Worm (Caenorhabditis elegans) whole organism, L4 larva: ENCODE results near the gene glp-1.
A peak's percentile ranks its signal among the peaks of the same experiment; 100 is the strongest.

Experiments
- D1046.2 ChIP-seq: fragments of 200-800 bp; sonication (Bioruptor generic); IDR thresholded peaks from 2 replicates; pipeline ENCODE4 v1.3.6; 2022; ENCODE audit warnings: missing genetic modification characterization, missing compliant biosample characterization
- F37D6.2 ChIP-seq: sonication (generic microtip); optimal IDR thresholded peaks from 2 replicates; lab custom pipeline; 2016; ENCODE audit warnings: mild to moderate bottlenecking, missing genetic modification characterization, missing compliant biosample characterization
- R02D3.7 ChIP-seq: fragments of 150-350 bp; sonication (generic microtip); optimal IDR thresholded peaks from 3 replicates; lab custom pipeline; 2014; ENCODE audit warnings: missing biosample characterization, missing genetic modification characterization
- T20F7.1 ChIP-seq: fragments of 200-800 bp; sonication (Bioruptor generic); optimal IDR thresholded peaks from 2 replicates; lab custom pipeline; 2018; ENCODE audit warnings: mild to moderate bottlenecking, missing genetic modification characterization, missing compliant biosample characterization
- Y105C5A.15 ChIP-seq: fragments of 200-800 bp; sonication (Bioruptor generic); IDR thresholded peaks from 2 replicates; pipeline ENCODE4 v1.3.6; 2022; ENCODE audit warnings: missing genetic modification characterization, missing compliant biosample characterization
- Y48G9A.11 ChIP-seq: fragments of 200-800 bp; sonication (Bioruptor generic); IDR thresholded peaks from 2 replicates; pipeline ENCODE4 v1.3.6; 2022; ENCODE audit warnings: missing genetic modification reagents, missing genetic modification characterization, missing compliant biosample characterization
- Y5F2A.4 ChIP-seq: fragments of 200-800 bp; sonication (Bioruptor generic); optimal IDR thresholded peaks from 2 replicates; lab custom pipeline; 2018; ENCODE audit warnings: mild to moderate bottlenecking, missing genetic modification characterization, missing compliant biosample characterization
- Y75B8A.6 ChIP-seq: fragments of 200-800 bp; sonication (Bioruptor generic); IDR thresholded peaks from 2 replicates; pipeline ENCODE4 v1.3.6; 2022; ENCODE audit warnings: missing genetic modification reagents, missing genetic modification characterization, missing compliant biosample characterization
- ZK337.2 ChIP-seq: fragments of 200-800 bp; sonication (Bioruptor generic); IDR thresholded peaks from 2 replicates; pipeline ENCODE4 v1.3.6; 2022; ENCODE audit warnings: missing genetic modification reagents, missing genetic modification characterization, missing compliant biosample characterization
- ZK546.5 ChIP-seq, 2 experiments: sonication (generic microtip); optimal IDR thresholded peaks; 2 replicates each; lab custom pipeline; 2017; ENCODE audit warnings: missing biosample characterization in 2 of 2, missing genetic modification characterization in 2 of 2
- aly-2 ChIP-seq: sonication (generic microtip); optimal IDR thresholded peaks from 2 replicates; lab custom pipeline; 2018; ENCODE audit warnings: missing biosample characterization, missing genetic modification characterization
- ama-1 ChIP-seq: fragments of 150-350 bp; optimal IDR thresholded peaks from 2 replicates; lab custom pipeline; 2014; ENCODE audit warnings: inconsistent platforms, mixed read lengths
- arid-1 ChIP-seq: fragments of 200-800 bp; sonication (Bioruptor generic); conservative IDR thresholded peaks from 2 replicates; pipeline ENCODE4 v1.3.6; 2022; ENCODE audit warnings: missing genetic modification reagents, missing genetic modification characterization, missing compliant biosample characterization
- attf-4 ChIP-seq: sonication (generic microtip); optimal IDR thresholded peaks from 3 replicates; lab custom pipeline; 2017; ENCODE audit warnings: missing biosample characterization, missing genetic modification characterization
- ceh-20 ChIP-seq: fragments of 200-800 bp; sonication (Bioruptor generic); IDR thresholded peaks from 2 replicates; pipeline ENCODE4 v1.3.6; 2022; ENCODE audit warnings: missing genetic modification reagents, missing genetic modification characterization, missing compliant biosample characterization
- ceh-44 ChIP-seq: fragments of 200-800 bp; sonication (Bioruptor generic); IDR thresholded peaks from 2 replicates; pipeline ENCODE4 v1.3.6; 2022; ENCODE audit warnings: missing genetic modification reagents, missing genetic modification characterization, missing compliant biosample characterization
- cey-2 ChIP-seq: sonication (generic microtip); optimal IDR thresholded peaks from 3 replicates; lab custom pipeline; 2017; ENCODE audit warnings: missing genetic modification characterization, mild to moderate bottlenecking, missing compliant biosample characterization, antibody characterized with exemption, borderline replicate concordance; ENCODE audit not compliant: insufficient read depth
- dmd-6 ChIP-seq: fragments of 200-800 bp; sonication (Bioruptor generic); IDR thresholded peaks from 2 replicates; pipeline ENCODE4 v1.3.6; 2022; ENCODE audit warnings: missing genetic modification reagents, missing genetic modification characterization, missing compliant biosample characterization
- dve-1 ChIP-seq: sonication (generic microtip); optimal IDR thresholded peaks from 2 replicates; lab custom pipeline; 2017; ENCODE audit warnings: antibody characterized with exemption, mild to moderate bottlenecking, missing genetic modification characterization, missing compliant biosample characterization; ENCODE audit not compliant: insufficient read depth
- egl-43 ChIP-seq: fragments of 200-800 bp; sonication (Bioruptor generic); IDR thresholded peaks from 2 replicates; pipeline ENCODE4 v1.3.6; 2022; ENCODE audit warnings: missing genetic modification reagents, missing genetic modification characterization, missing compliant biosample characterization
- lim-7 ChIP-seq: fragments of 200-800 bp; sonication (Bioruptor generic); IDR thresholded peaks from 2 replicates; pipeline ENCODE4 v1.3.6; 2022; ENCODE audit warnings: missing genetic modification characterization, missing compliant biosample characterization
- lin-13 ChIP-seq: fragments of 150-350 bp; optimal IDR thresholded peaks from 2 replicates; lab custom pipeline; 2014; ENCODE audit warnings: missing biosample characterization, missing genetic modification reagents, missing genetic modification characterization
- lin-15B ChIP-seq: fragments of 150-350 bp; sonication (generic microtip); optimal IDR thresholded peaks from 3 replicates; lab custom pipeline; 2014; ENCODE audit warnings: missing biosample characterization, missing genetic modification characterization
- lin-38 ChIP-seq: fragments of 200-800 bp; sonication (Bioruptor generic); IDR thresholded peaks from 2 replicates; pipeline ENCODE4 v1.3.6; 2022; ENCODE audit warnings: missing genetic modification reagents, missing genetic modification characterization, missing compliant biosample characterization
- lin-39 ChIP-seq: fragments of 150-350 bp; optimal IDR thresholded peaks from 2 replicates; lab custom pipeline; 2014; ENCODE audit warnings: missing biosample characterization, missing genetic modification reagents, missing genetic modification characterization
- madf-5 ChIP-seq, 2 experiments: fragments of 200-800 bp; sonication (Bioruptor generic); IDR thresholded peaks; 2 replicates each; pipeline ENCODE4 v1.3.6; 2022; ENCODE audit warnings: missing compliant biosample characterization in 2 of 2, missing genetic modification characterization in 2 of 2
- mes-2 ChIP-seq: sonication (generic microtip); optimal IDR thresholded peaks from 2 replicates; lab custom pipeline; 2016; ENCODE audit warnings: missing genotype, mild to moderate bottlenecking, missing genetic modification characterization, missing compliant biosample characterization; ENCODE audit not compliant: poor library complexity, severe bottlenecking
- mxl-2 ChIP-seq: fragments of 200-800 bp; sonication (Bioruptor generic); conservative IDR thresholded peaks from 2 replicates; pipeline ENCODE4 v1.3.6; 2022; ENCODE audit warnings: missing genetic modification reagents, missing genetic modification characterization, missing compliant biosample characterization
- mxl-3 ChIP-seq: fragments of 200-800 bp; sonication (Bioruptor generic); optimal IDR thresholded peaks from 2 replicates; lab custom pipeline; 2018; ENCODE audit warnings: mild to moderate bottlenecking, missing genetic modification characterization, missing compliant biosample characterization
- nhr-102 ChIP-seq: sonication (generic microtip); optimal IDR thresholded peaks from 2 replicates; lab custom pipeline; 2016; ENCODE audit warnings: mild to moderate bottlenecking, missing genetic modification characterization, moderate library complexity, missing compliant biosample characterization
- nhr-11 ChIP-seq: fragments of 150-350 bp; optimal IDR thresholded peaks from 2 replicates; lab custom pipeline; 2014; ENCODE audit warnings: missing biosample characterization, missing genetic modification characterization
- nhr-111 ChIP-seq: fragments of 200-800 bp; sonication (Bioruptor generic); optimal IDR thresholded peaks from 2 replicates; lab custom pipeline; 2018; ENCODE audit warnings: mild to moderate bottlenecking, missing genetic modification characterization, missing compliant biosample characterization
- nhr-25 ChIP-seq: sonication (generic microtip); optimal IDR thresholded peaks from 2 replicates; lab custom pipeline; 2017; ENCODE audit warnings: missing genetic modification characterization, mild to moderate bottlenecking, missing compliant biosample characterization, antibody characterized with exemption, moderate library complexity, borderline replicate concordance; ENCODE audit not compliant: insufficient read depth
- nhr-28 ChIP-seq: fragments of 150-350 bp; optimal IDR thresholded peaks from 2 replicates; lab custom pipeline; 2014; ENCODE audit warnings: missing biosample characterization, missing genetic modification characterization
- nhr-42 ChIP-seq: fragments of 200-800 bp; sonication (Bioruptor generic); IDR thresholded peaks from 2 replicates; pipeline ENCODE4 v1.3.6; 2022; ENCODE audit warnings: missing genetic modification characterization, missing compliant biosample characterization
- nhr-6 ChIP-seq: fragments of 150-350 bp; optimal IDR thresholded peaks from 2 replicates; lab custom pipeline; 2014; ENCODE audit warnings: missing biosample characterization, missing genetic modification characterization
- nhr-76 ChIP-seq: fragments of 150-350 bp; optimal IDR thresholded peaks from 2 replicates; lab custom pipeline; 2014; ENCODE audit warnings: missing biosample characterization, missing genetic modification characterization
- nhr-77 ChIP-seq: fragments of 150-350 bp; optimal IDR thresholded peaks from 2 replicates; lab custom pipeline; 2014; ENCODE audit warnings: missing biosample characterization, missing genetic modification characterization
- pha-4 ChIP-seq, 2 experiments: fragments of 150-350 bp in 1 of 2; fragments of 200-800 bp in 1 of 2; sonication (Bioruptor generic) in 1 of 2; IDR thresholded peaks in 1 of 2; optimal IDR thresholded peaks in 1 of 2; 2 replicates each; pipeline versions ENCODE4 v1.3.6 to Lab custom; 2014 to 2022; ENCODE audit warnings: missing genetic modification characterization in 2 of 2, missing genetic modification reagents in 2 of 2, missing biosample characterization in 1 of 2, missing compliant biosample characterization in 1 of 2
- pqm-1 ChIP-seq: sonication (generic microtip); optimal IDR thresholded peaks from 2 replicates; lab custom pipeline; 2017; ENCODE audit warnings: missing biosample characterization, missing genetic modification characterization
- sdz-12 ChIP-seq: fragments of 200-800 bp; sonication (Bioruptor generic); optimal IDR thresholded peaks from 2 replicates; lab custom pipeline; 2018; ENCODE audit warnings: mild to moderate bottlenecking, missing genetic modification characterization, missing compliant biosample characterization
- set-16 ChIP-seq: fragments of 200-800 bp; sonication (Bioruptor generic); IDR thresholded peaks from 2 replicates; pipeline ENCODE4 v1.3.6; 2022; ENCODE audit warnings: missing genetic modification reagents, missing genetic modification characterization, missing compliant biosample characterization
- snpc-4 ChIP-seq: fragments of 150-350 bp; optimal IDR thresholded peaks from 2 replicates; lab custom pipeline; 2014; ENCODE audit warnings: missing biosample characterization, missing genetic modification characterization
- unc-62 ChIP-seq, 3 experiments: fragments of 150-350 bp in 1 of 3; sonication (generic microtip); optimal IDR thresholded peaks in 2 of 3; peaks in 1 of 3; 1 replicate in 1 of 3; 2 replicates in 2 of 3; lab custom pipeline; 2014 to 2017; ENCODE audit warnings: missing biosample characterization in 3 of 3, missing genetic modification characterization in 3 of 3, missing genetic modification reagents in 3 of 3, missing genotype in 1 of 3
- vab-7 ChIP-seq: fragments of 200-800 bp; sonication (Bioruptor generic); IDR thresholded peaks from 2 replicates; pipeline ENCODE4 v1.3.6; 2022; ENCODE audit warnings: missing genetic modification reagents, missing genetic modification characterization, missing compliant biosample characterization
- zag-1 ChIP-seq: fragments of 150-350 bp; optimal IDR thresholded peaks from 2 replicates; lab custom pipeline; 2014; ENCODE audit warnings: missing biosample characterization, missing genetic modification characterization
- zfp-2 ChIP-seq: sonication (generic microtip); optimal IDR thresholded peaks from 2 replicates; lab custom pipeline; 2016; ENCODE audit warnings: mild to moderate bottlenecking, missing genetic modification characterization, missing compliant biosample characterization
- zfp-3 ChIP-seq: fragments of 200-800 bp; sonication (Bioruptor generic); conservative IDR thresholded peaks from 2 replicates; pipeline ENCODE4 v1.3.6; 2022; ENCODE audit warnings: missing genetic modification reagents, missing genetic modification characterization, missing compliant biosample characterization
- ztf-11 ChIP-seq: fragments of 150-350 bp; optimal IDR thresholded peaks from 2 replicates; lab custom pipeline; 2014; ENCODE audit warnings: missing biosample characterization, missing genetic modification characterization
- ztf-7 ChIP-seq: fragments of 150-350 bp; optimal IDR thresholded peaks from 2 replicates; lab custom pipeline; 2014; ENCODE audit warnings: missing biosample characterization, missing genetic modification characterization

Gene glp-1

DNA sequence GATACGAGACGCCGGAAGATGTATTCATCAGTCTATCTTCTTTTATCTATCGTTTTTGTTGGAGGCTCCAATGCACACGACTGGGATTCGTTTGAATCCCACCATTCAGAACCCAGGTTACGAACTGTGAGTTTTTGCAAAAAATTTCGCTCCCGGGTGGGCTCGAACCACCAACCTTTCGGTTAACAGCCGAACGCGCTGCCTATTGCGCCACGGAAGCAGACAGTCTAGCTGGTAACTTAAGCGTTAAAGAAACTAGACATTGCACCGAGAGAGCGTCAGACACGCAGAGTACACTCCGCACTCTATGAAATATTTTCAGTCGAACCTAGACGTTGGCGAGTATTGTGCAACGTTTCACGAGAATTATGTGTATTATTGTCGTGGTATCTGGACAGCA, 12.0 kb downstream of the glp-1 start (continued):
- TF ChIP-seq zfp-3 (no peak), zag-1 (tag; lab: Kevin White, UChicago) (no peak), nhr-111 (GFP tag; lab: Kevin White, UChicago) (peak; percentile 59), ceh-20 (GFP tag; lab: Robert Waterston, UW) (peak; percentile 38), pha-4 (GFP tag; IDR thresholded peaks at IDR 0.05; lab: Robert Waterston, UW) (no peak), pha-4 (tag; optimal IDR thresholded peaks at IDR 0.05; lab: Kevin White, UChicago) (no peak), zfp-2 (tag; lab: Kevin White, UChicago) (no peak), mxl-2 (0 out of 2 replicates have a peak, but pooled peaks have one; percentile 35), Y105C5A.15 (peak; percentile 77; the same call in 1 of the 2 replicates), arid-1 (GFP tag; lab: Robert Waterston, UW) (peak; percentile 75), lin-13 (GFP tag; lab: Kevin White, UChicago) (peak; percentile 30), ztf-11 (no peak), ZK546.5 (tag; optimal IDR thresholded peaks at IDR 0.05; lab: Kevin White, UChicago) (no peak), unc-62 (GFP tag; optimal IDR thresholded peaks at IDR 0.05 in 1 of 2; lab: Kevin White, UChicago) (peak in 1 of 2 experiments; percentile 92), unc-62 (tag; optimal IDR thresholded peaks at IDR 0.05; lab: Kevin White, UChicago) (no peak), nhr-76 (tag; lab: Kevin White, UChicago) (no peak), Y48G9A.11 (peak; percentile 82), nhr-11 (tag; lab: Kevin White, UChicago) (peak; percentile 23), ZK337.2 (GFP tag; lab: Robert Waterston, UW) (no peak), dmd-6 (GFP tag; lab: Robert Waterston, UW) (peak; percentile 59), nhr-77 (tag; lab: Kevin White, UChicago) (no peak), nhr-28 (peak; percentile 17), pqm-1 (tag; lab: Kevin White, UChicago) (no peak), T20F7.1 (GFP tag; lab: Kevin White, UChicago) (peak; percentile 35), lim-7 (peak; percentile 95), nhr-25 (tag; lab: Kevin White, UChicago) (no peak), mxl-3 (GFP tag; lab: Kevin White, UChicago) (peak; percentile 0), attf-4 (tag; lab: Kevin White, UChicago) (no peak), R02D3.7 (tag; lab: Kevin White, UChicago) (no peak), D1046.2 (GFP tag; lab: Robert Waterston, UW) (peak; percentile 76), Y75B8A.6 (no peak), snpc-4 (tag; lab: Kevin White, UChicago) (peak; percentile 22), ama-1 (lab: Kevin White, UChicago) (no peak), lin-39 (no peak), ceh-44 (GFP tag; lab: Robert Waterston, UW) (peak; percentile 91), egl-43 (GFP tag; lab: Robert Waterston, UW) (peak; percentile 95), nhr-42 (GFP tag; lab: Robert Waterston, UW) (no peak), nhr-102 (tag; lab: Kevin White, UChicago) (peak; percentile 37), F37D6.2 (tag; lab: Kevin White, UChicago) (no peak), cey-2 (tag; lab: Kevin White, UChicago) (no peak), dve-1 (no peak), aly-2 (tag; lab: Kevin White, UChicago) (no peak), vab-7 (GFP tag; lab: Robert Waterston, UW) (peak; percentile 90), lin-38 (peak; percentile 84), mes-2 (tag; lab: Kevin White, UChicago) (peak; percentile 73), set-16 (GFP tag; lab: Robert Waterston, UW) (peak; percentile 20; the same call in 1 of the 2 replicates), Y5F2A.4 (peak; percentile 26), nhr-6 (tag; lab: Kevin White, UChicago) (no peak), ztf-7 (tag; lab: Kevin White, UChicago) (no peak), sdz-12 (GFP tag; lab: Kevin White, UChicago) (no peak), lin-15B (tag; lab: Kevin White, UChicago) (no peak), madf-5 (GFP tag; IDR thresholded peaks at IDR 0.05; lab: Robert Waterston, UW) (peak in 1 of 2 experiments; percentile 88; a peak in 2 of 4 replicates)
